Worm (Caenorhabditis elegans) whole organism, L4/young adult: Measurements from ENCODE around the gene Y67D8C.7.

Experiments
- W03F9.2 ChIP-seq: fragments of 150-350 bp; optimal IDR thresholded peaks from 2 replicates; lab custom pipeline; 2014; ENCODE audit warnings: missing biosample characterization, missing genetic modification characterization
- dao-5 ChIP-seq: sonication (generic microtip); optimal IDR thresholded peaks from 2 replicates; lab custom pipeline; 2016; ENCODE audit warnings: missing genotype, missing genetic modification characterization, moderate library complexity, missing compliant biosample characterization
- him-1 ChIP-seq: sonication (generic microtip); optimal IDR thresholded peaks from 2 replicates; lab custom pipeline; 2016; ENCODE audit warnings: missing genotype, missing genetic modification reagents, missing genetic modification characterization, missing compliant biosample characterization

ce11 chrIV:3032020-3032419 lies 34.7 kb downstream of the Y67D8C.7 start:
- TF ChIP-seq him-1 (tag; lab: Kevin White, UChicago) (no peak), dao-5 (no peak), W03F9.2 (tag; lab: Kevin White, UChicago) (no peak)
